Fruit fly (Drosophila melanogaster): ENCODE data around the gene Ost48.

The Ost48 gene

dm6 chrX:9134922-9135453 is 23.3 kb downstream of the Ost48 start, which contains the start of gene fend (continued):
- no peak for TF ChIP-seq CG7271 (tag; optimal IDR thresholded peaks at IDR 0.05)
- peak; percentile 43 for TF ChIP-seq CG9727 (GFP tag; optimal IDR thresholded peaks at IDR 0.05)
- TF ChIP-seq Six4 (GFP tag; optimal IDR thresholded peaks at IDR 0.05): peak; percentile 18
- TF ChIP-seq D19A (tag; optimal IDR thresholded peaks at IDR 0.05): peak; percentile 42
- no peak for TF ChIP-seq H2.0 (GFP tag; IDR thresholded peaks at IDR 0.05)
- TF ChIP-seq CG18476 (GFP tag; optimal IDR thresholded peaks at IDR 0.05): no peak
- peak; percentile 97 for TF ChIP-seq CG15514 (GFP tag; optimal IDR thresholded peaks at IDR 0.05)
- TF ChIP-seq toy (GFP tag; IDR thresholded peaks at IDR 0.05): no peak
- no peak for TF ChIP-seq h (optimal IDR thresholded peaks at IDR 0.05)
- TF ChIP-seq Dref (GFP tag; IDR thresholded peaks at IDR 0.05): no peak
- TF ChIP-seq CG7839 (tag; optimal IDR thresholded peaks at IDR 0.05): peak; percentile 60
- 0 out of 3 replicates have a peak, but pooled peaks have one; percentile 40 for TF ChIP-seq CG34422 (GFP tag; IDR thresholded peaks at IDR 0.05)
- TF ChIP-seq CG2889 (GFP tag; IDR thresholded peaks at IDR 0.05): no peak
- peak; percentile 77 for TF ChIP-seq CG10959 (GFP tag; IDR thresholded peaks at IDR 0.05)
- TF ChIP-seq CG9797 (GFP tag; optimal IDR thresholded peaks at IDR 0.05): no peak
- TF ChIP-seq CG14050 (GFP tag; IDR thresholded peaks at IDR 0.05): no peak
- peak; percentile 98 for TF ChIP-seq kni (GFP tag; optimal IDR thresholded peaks at IDR 0.05)
- no peak for TF ChIP-seq CG4707 (GFP tag; optimal IDR thresholded peaks at IDR 0.05)
- TF ChIP-seq exex (tag; optimal IDR thresholded peaks at IDR 0.05): no peak
- peak; percentile 85 for TF ChIP-seq Jarid2 (GFP tag; optimal IDR thresholded peaks at IDR 0.05)
- TF ChIP-seq CG14710 (tag; optimal IDR thresholded peaks at IDR 0.05): peak; percentile 47
- TF ChIP-seq CG12942 (GFP tag; optimal IDR thresholded peaks at IDR 0.05): no peak
- peak in 1 of 3 experiments; percentile 60 for TF ChIP-seq Stat92E (GFP tag; optimal IDR thresholded peaks at IDR 0.05)
- TF ChIP-seq Neu2 (GFP tag; optimal IDR thresholded peaks at IDR 0.05; ENCODE audit: borderline replicate concordance): no peak
- TF ChIP-seq CG12769 (tag; optimal IDR thresholded peaks at IDR 0.05): peak; percentile 31
- no peak for TF ChIP-seq vnd (GFP tag; IDR thresholded peaks at IDR 0.05; ENCODE audit: partially characterized antibody)
- no peak for TF ChIP-seq ase (GFP tag; IDR thresholded peaks at IDR 0.05)
- no peak for TF ChIP-seq CG32772 (GFP tag; IDR thresholded peaks at IDR 0.05)
- TF ChIP-seq pnt (GFP tag; optimal IDR thresholded peaks at IDR 0.05): no peak
- peak; percentile 8 for TF ChIP-seq CG8281 (tag; optimal IDR thresholded peaks at IDR 0.05)
- no peak for TF ChIP-seq slbo (GFP tag; IDR thresholded peaks at IDR 0.05)
- TF ChIP-seq Atf3 (GFP tag; optimal IDR thresholded peaks at IDR 0.05): no peak
- TF ChIP-seq Bgb (GFP tag; IDR thresholded peaks at IDR 0.05; ENCODE audit: partially characterized antibody): no peak
- TF ChIP-seq CG31365 (tag; optimal IDR thresholded peaks at IDR 0.05): no peak
- TF ChIP-seq cwo (GFP tag; optimal IDR thresholded peaks at IDR 0.05): peak; percentile 24
- TF ChIP-seq CG17328 (GFP tag; IDR thresholded peaks at IDR 0.05): no peak
- TF ChIP-seq CG18262 (tag; optimal IDR thresholded peaks at IDR 0.05): peak; percentile 61
- TF ChIP-seq ind (GFP tag; optimal IDR thresholded peaks at IDR 0.05): peak; percentile 28
- TF ChIP-seq HLH3B (GFP tag; IDR thresholded peaks at IDR 0.05): no peak
- TF ChIP-seq gsb (GFP tag; IDR thresholded peaks at IDR 0.05): no peak
- no peak for TF ChIP-seq Optix (GFP tag; IDR thresholded peaks at IDR 0.05)
- TF ChIP-seq CG17612 (GFP tag; IDR thresholded peaks at IDR 0.05): no peak
- TF ChIP-seq wdn (GFP tag; IDR thresholded peaks at IDR 0.05): no peak
- TF ChIP-seq HLHmδ (GFP tag; optimal IDR thresholded peaks at IDR 0.05): no peak
- peak; percentile 37 for TF ChIP-seq CG34376 (GFP tag; optimal IDR thresholded peaks at IDR 0.05)
- TF ChIP-seq zfh2 (GFP tag; optimal IDR thresholded peaks at IDR 0.05): no peak
- TF ChIP-seq CTCF (GFP tag; optimal IDR thresholded peaks at IDR 0.05): no peak
- TF ChIP-seq CG10654 (GFP tag; optimal IDR thresholded peaks at IDR 0.05): no peak
- TF ChIP-seq crp (GFP tag; optimal IDR thresholded peaks at IDR 0.05): no peak
- TF ChIP-seq CG5180 (GFP tag; optimal IDR thresholded peaks at IDR 0.05): peak; percentile 100
- no peak for TF ChIP-seq CG42726 (GFP tag; IDR thresholded peaks at IDR 0.05; ENCODE audit: partially characterized antibody)
